Fruit fly (Drosophila melanogaster) whole organism, pupa: ENCODE results near the gene Tsp97E.

Source experiments
- CG10348 ChIP-seq: fragments of 200-800 bp; sonication (Bioruptor generic); IDR thresholded peaks from 2 replicates; pipeline ENCODE4 v1.3.6; 2022; ENCODE audit warnings: missing biosample characterization, missing genetic modification characterization
- CG12605 ChIP-seq: fragments of 200-800 bp; sonication (Bioruptor generic); IDR thresholded peaks from 2 replicates; pipeline ENCODE4 v1.3.6; 2022; ENCODE audit warnings: missing biosample characterization, missing genetic modification characterization
- CG14655 ChIP-seq: fragments of 200-800 bp; sonication (Bioruptor generic); optimal IDR thresholded peaks from 3 replicates; lab custom pipeline; 2017; ENCODE audit warnings: mild to moderate bottlenecking, missing biosample characterization, missing genetic modification reagents, missing genetic modification characterization
- CG4496 ChIP-seq: fragments of 200-800 bp; sonication (Bioruptor generic); IDR thresholded peaks from 3 replicates; pipeline ENCODE4 v1.3.6; 2022; ENCODE audit warnings: missing biosample characterization, missing genetic modification characterization
- CG9948 ChIP-seq: fragments of 200-800 bp; sonication (Bioruptor generic); optimal IDR thresholded peaks from 2 replicates; lab custom pipeline; 2018; ENCODE audit warnings: missing biosample characterization, mild to moderate bottlenecking, missing genetic modification characterization, moderate library complexity
- D1 ChIP-seq: fragments of 200-800 bp; sonication (Bioruptor generic); optimal IDR thresholded peaks from 2 replicates; lab custom pipeline; 2018; ENCODE audit warnings: missing biosample characterization, mild to moderate bottlenecking, missing genetic modification characterization, moderate library complexity
- EcR ChIP-seq: fragments of 200-800 bp; sonication (Bioruptor generic); optimal IDR thresholded peaks from 3 replicates; lab custom pipeline; 2019; ENCODE audit warnings: missing biosample characterization, missing genetic modification characterization, mild to moderate bottlenecking, moderate library complexity, missing genetic modification reagents
- Pif1A ChIP-seq: fragments of 200-800 bp; sonication (Bioruptor generic); optimal IDR thresholded peaks from 3 replicates; lab custom pipeline; 2016; ENCODE audit warnings: missing biosample characterization, missing genetic modification characterization
- Pif1B ChIP-seq: fragments of 200-800 bp; sonication (Bioruptor generic); optimal IDR thresholded peaks from 3 replicates; lab custom pipeline; 2016; ENCODE audit warnings: missing biosample characterization, missing genetic modification characterization
- gl ChIP-seq: fragments of 200-800 bp; sonication (Bioruptor generic); optimal IDR thresholded peaks from 2 replicates; lab custom pipeline; 2018; ENCODE audit warnings: missing biosample characterization, mild to moderate bottlenecking, missing genetic modification characterization

DNA sequence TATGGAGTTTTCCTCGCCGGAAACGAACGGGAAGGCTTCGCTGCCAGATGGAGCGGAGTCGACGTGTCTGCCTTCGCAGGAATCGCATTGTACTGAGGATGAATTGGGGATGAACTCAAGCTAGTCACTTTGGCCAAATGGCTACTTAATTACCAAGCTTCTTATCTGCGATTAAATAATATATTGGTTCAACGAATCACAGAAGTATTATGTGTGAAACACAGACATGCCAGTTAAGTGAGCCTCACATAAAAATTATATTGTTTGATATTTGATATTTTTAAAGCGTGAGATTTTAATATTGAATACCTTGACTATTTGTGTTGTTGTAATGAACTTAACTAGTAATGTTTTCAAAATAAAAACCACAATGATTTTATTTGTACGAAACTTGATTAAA lies 1.8 kb upstream of the Tsp97E start, which contains the start of gene Gr97a:
- no peak for TF ChIP-seq CG9948 (tag; lab: Kevin White, UChicago)
- no peak for TF ChIP-seq CG12605 (GFP tag; lab: Robert Waterston, UW)
- no peak for TF ChIP-seq Pif1B
- no peak for TF ChIP-seq gl (tag; lab: Kevin White, UChicago)
- TF ChIP-seq CG14655 (GFP tag; lab: Kevin White, UChicago): no peak
- no peak for TF ChIP-seq CG10348
- TF ChIP-seq CG4496: no peak
- no peak for TF ChIP-seq Pif1A (GFP tag; lab: Kevin White, UChicago)
- TF ChIP-seq EcR (GFP tag; lab: Kevin White, UChicago): no peak
- no peak for TF ChIP-seq D1
